Fruit fly (Drosophila melanogaster) whole organism, wandering third instar larva: Measurements from ENCODE around the gene Bap60.

Experiments
- Abd-B ChIP-seq: fragments of >200 bp; optimal IDR thresholded peaks from 2 replicates; lab custom pipeline; 2017; ENCODE audit warnings: missing biosample characterization, missing genetic modification characterization
- CG32264 ChIP-seq: fragments of 200-800 bp; sonication (Bioruptor generic); optimal IDR thresholded peaks from 2 replicates; lab custom pipeline; 2016; ENCODE audit warnings: missing biosample characterization, missing genetic modification characterization
- CG9705 ChIP-seq: fragments of 200-800 bp; sonication (Bioruptor generic); optimal IDR thresholded peaks from 2 replicates; lab custom pipeline; 2018; ENCODE audit warnings: missing biosample characterization, mild to moderate bottlenecking, missing genetic modification characterization
- CrebA ChIP-seq: fragments of 200-800 bp; sonication (Bioruptor generic); optimal IDR thresholded peaks from 2 replicates; lab custom pipeline; 2016; ENCODE audit warnings: missing biosample characterization, mild to moderate bottlenecking, missing genetic modification characterization, borderline replicate concordance
- Dfd ChIP-seq: fragments of >200 bp; optimal IDR thresholded peaks from 2 replicates; lab custom pipeline; 2017; ENCODE audit warnings: missing biosample characterization, missing genetic modification characterization
- Dif ChIP-seq: fragments of 200-275, 200-300 bp; sonication (Bioruptor generic); optimal IDR thresholded peaks from 2 replicates; lab custom pipeline; 2018; ENCODE audit warnings: missing biosample characterization, missing genetic modification characterization; ENCODE audit not compliant: partially characterized antibody
- GATAd ChIP-seq: sonication (Bioruptor generic); optimal IDR thresholded peaks from 2 replicates; lab custom pipeline; 2016; ENCODE audit warnings: missing biosample characterization, missing genetic modification characterization
- HLH106 ChIP-seq: fragments of 200-800 bp; optimal IDR thresholded peaks from 3 replicates; lab custom pipeline; 2019; ENCODE audit warnings: missing biosample characterization, mild to moderate bottlenecking, missing genetic modification characterization, moderate library complexity
- Hnf4 ChIP-seq: fragments of 200-800 bp; sonication (Bioruptor generic); optimal IDR thresholded peaks from 2 replicates; lab custom pipeline; 2016; ENCODE audit warnings: missing biosample characterization, mild to moderate bottlenecking, missing genetic modification characterization
- Hr78 ChIP-seq: fragments of >200 bp; optimal IDR thresholded peaks from 2 replicates; lab custom pipeline; 2017; ENCODE audit warnings: missing biosample characterization, missing genetic modification characterization
- Hr83 ChIP-seq: fragments of 200-300 bp; sonication (Bioruptor generic); optimal IDR thresholded peaks from 2 replicates; lab custom pipeline; 2016; ENCODE audit warnings: missing biosample characterization, mild to moderate bottlenecking, missing genetic modification characterization, moderate library complexity; ENCODE audit not compliant: poor library complexity, severe bottlenecking
- Jra ChIP-seq: sonication (Bioruptor generic); optimal IDR thresholded peaks from 2 replicates; lab custom pipeline; 2016; ENCODE audit warnings: missing biosample characterization, missing genetic modification characterization
- Mio ChIP-seq: sonication (Bioruptor generic); optimal IDR thresholded peaks from 2 replicates; lab custom pipeline; 2016; ENCODE audit warnings: missing biosample characterization, missing genetic modification characterization
- Myc ChIP-seq: fragments of >200 bp; optimal IDR thresholded peaks from 2 replicates; lab custom pipeline; 2017
- N ChIP-seq: fragments of >200 bp; optimal IDR thresholded peaks from 2 replicates; lab custom pipeline; 2018; ENCODE audit warnings: missing biosample characterization, missing external identifiers, missing genetic modification characterization
- OdsH ChIP-seq: fragments of 200-800 bp; sonication (Bioruptor generic); optimal IDR thresholded peaks from 2 replicates; lab custom pipeline; 2016; ENCODE audit warnings: missing biosample characterization, mild to moderate bottlenecking, missing genetic modification characterization
- Rel ChIP-seq, 2 experiments: fragments of 200-800 bp; sonication (Bioruptor generic) in 1 of 2; optimal IDR thresholded peaks; 2 replicates in 1 of 2; 3 replicates in 1 of 2; lab custom pipeline; 2016 to 2019; ENCODE audit warnings: mild to moderate bottlenecking in 2 of 2, missing biosample characterization in 2 of 2, missing genetic modification characterization in 2 of 2, moderate library complexity in 1 of 2
- Sp1 ChIP-seq: fragments of 200-800 bp; sonication (Bioruptor generic); optimal IDR thresholded peaks from 3 replicates; lab custom pipeline; 2019; ENCODE audit warnings: missing biosample characterization, mild to moderate bottlenecking, missing genetic modification characterization, moderate library complexity
- Vsx2 ChIP-seq: fragments of 200-300, 225-300 bp; sonication (Bioruptor generic); optimal IDR thresholded peaks from 2 replicates; lab custom pipeline; 2018; ENCODE audit warnings: missing biosample characterization, missing genetic modification characterization; ENCODE audit not compliant: partially characterized antibody
- br ChIP-seq: fragments of 200-800 bp; sonication (Bioruptor generic); optimal IDR thresholded peaks from 2 replicates; lab custom pipeline; 2016; ENCODE audit warnings: missing biosample characterization, missing genetic modification characterization
- brk ChIP-seq: fragments of 200-800 bp; sonication (Bioruptor generic); optimal IDR thresholded peaks from 2 replicates; lab custom pipeline; 2016; ENCODE audit warnings: missing biosample characterization, mild to moderate bottlenecking, missing genetic modification characterization
- dl ChIP-seq, 2 experiments: fragments of 175-275, 200-275 bp in 1 of 2; fragments of 200-275 bp in 1 of 2; sonication (Bioruptor generic); optimal IDR thresholded peaks; lab custom pipeline; 2018; ENCODE audit warnings: mild to moderate bottlenecking in 2 of 2, missing biosample characterization in 2 of 2, missing genetic modification characterization in 2 of 2, moderate library complexity in 2 of 2; ENCODE audit not compliant: partially characterized antibody in 2 of 2, insufficient read depth in 1 of 2
- dmrt93B ChIP-seq: fragments of 200-800 bp; sonication (Bioruptor generic); optimal IDR thresholded peaks from 2 replicates; lab custom pipeline; 2018; ENCODE audit warnings: missing biosample characterization, mild to moderate bottlenecking, missing genetic modification characterization
- dsf ChIP-seq: sonication (Bioruptor generic); optimal IDR thresholded peaks from 2 replicates; lab custom pipeline; 2016; ENCODE audit warnings: missing biosample characterization, missing genetic modification characterization, borderline replicate concordance
- ey ChIP-seq: fragments of 200-800 bp; sonication (Bioruptor generic); optimal IDR thresholded peaks from 2 replicates; lab custom pipeline; 2016; ENCODE audit warnings: missing biosample characterization, missing genetic modification characterization
- foxo ChIP-seq, 2 experiments: fragments of 200-800 bp; sonication (Bioruptor generic); optimal IDR thresholded peaks; 2 replicates in 1 of 2; 3 replicates in 1 of 2; lab custom pipeline; 2016 to 2017; ENCODE audit warnings: missing biosample characterization in 2 of 2, missing genetic modification characterization in 2 of 2
- fru ChIP-seq: fragments of 200-800 bp; sonication (Bioruptor generic); optimal IDR thresholded peaks from 3 replicates; lab custom pipeline; 2016; ENCODE audit warnings: missing biosample characterization, mild to moderate bottlenecking, missing genetic modification characterization
- h ChIP-seq: fragments of 200-800 bp; sonication (Bioruptor generic); optimal IDR thresholded peaks from 3 replicates; lab custom pipeline; 2016; ENCODE audit warnings: missing biosample characterization, mild to moderate bottlenecking, missing genetic modification characterization
- jim ChIP-seq: fragments of 175-275, 200-325 bp; sonication (Bioruptor generic); optimal IDR thresholded peaks from 2 replicates; lab custom pipeline; 2016; ENCODE audit warnings: missing biosample characterization, mild to moderate bottlenecking, missing genetic modification characterization
- lola ChIP-seq: fragments of >200 bp; optimal IDR thresholded peaks from 2 replicates; lab custom pipeline; 2017; ENCODE audit warnings: missing biosample characterization, missing genetic modification characterization
- pan ChIP-seq: fragments of >200 bp; optimal IDR thresholded peaks from 2 replicates; lab custom pipeline; 2017
- psq ChIP-seq: fragments of 200-800 bp; sonication (Bioruptor generic); optimal IDR thresholded peaks from 3 replicates; lab custom pipeline; 2017; ENCODE audit warnings: missing biosample characterization, mild to moderate bottlenecking, missing genetic modification characterization, moderate library complexity
- rgr ChIP-seq: fragments of 200-800 bp; sonication (Bioruptor generic); optimal IDR thresholded peaks from 3 replicates; lab custom pipeline; 2016; ENCODE audit warnings: missing biosample characterization, mild to moderate bottlenecking, missing genetic modification characterization
- sage ChIP-seq: fragments of 200-800 bp; sonication (Bioruptor generic); optimal IDR thresholded peaks from 2 replicates; lab custom pipeline; 2016; ENCODE audit warnings: missing biosample characterization, mild to moderate bottlenecking, missing genetic modification characterization
- sv ChIP-seq: fragments of 200-800 bp; sonication (Bioruptor generic); optimal IDR thresholded peaks from 3 replicates; lab custom pipeline; 2016; ENCODE audit warnings: missing biosample characterization, missing genetic modification characterization
- tai ChIP-seq: sonication (Bioruptor generic); optimal IDR thresholded peaks from 2 replicates; lab custom pipeline; 2016; ENCODE audit warnings: missing biosample characterization, missing genetic modification characterization
- usp ChIP-seq: fragments of >200 bp; optimal IDR thresholded peaks from 2 replicates; lab custom pipeline; 2017; ENCODE audit warnings: missing biosample characterization, missing genetic modification characterization
- woc ChIP-seq: sonication (Bioruptor generic); optimal IDR thresholded peaks from 2 replicates; lab custom pipeline; 2016; ENCODE audit warnings: missing biosample characterization, mild to moderate bottlenecking, missing genetic modification characterization

The Bap60 gene

dm6 chrX:13131063-13131773 is 28.1 kb downstream of the Bap60 start:
- peak; percentile 99 for TF ChIP-seq Hnf4 (GFP tag; lab: Kevin White, UChicago)
- no peak for TF ChIP-seq pan
- TF ChIP-seq rgr (GFP tag; lab: Kevin White, UChicago), result peak; percentile 99
- TF ChIP-seq OdsH (GFP tag; lab: Kevin White, UChicago), result peak; percentile 99
- peak; percentile 99 for TF ChIP-seq ey (GFP tag; lab: Kevin White, UChicago)
- TF ChIP-seq CrebA, result peak; percentile 93
- TF ChIP-seq Dif (GFP tag; lab: Kevin White, UChicago), result peak; percentile 96
- TF ChIP-seq dl (GFP tag; optimal IDR thresholded peaks at IDR 0.05; lab: Kevin White, UChicago; ENCODE audit: insufficient read depth in 1 of 2, partially characterized antibody in 2 of 2), result peak; percentile 85 to 94
- TF ChIP-seq brk, result peak; percentile 95
- no peak for TF ChIP-seq N
- TF ChIP-seq sv (GFP tag; lab: Kevin White, UChicago), result peak; percentile 99
- no peak for TF ChIP-seq usp (GFP tag; lab: Kevin White, UChicago)
- TF ChIP-seq Myc, result no peak
- peak; percentile 98 for TF ChIP-seq CG32264 (GFP tag; lab: Kevin White, UChicago)
- TF ChIP-seq Abd-B (GFP tag; lab: Kevin White, UChicago), result no peak
- peak; percentile 98 for TF ChIP-seq woc (GFP tag; lab: Kevin White, UChicago)
- peak; percentile 94 for TF ChIP-seq Mio (GFP tag; lab: Kevin White, UChicago)
- peak; percentile 98 for TF ChIP-seq psq (GFP tag; lab: Kevin White, UChicago)
- peak; percentile 98 for TF ChIP-seq Rel (GFP tag; optimal IDR thresholded peaks at IDR 0.05; lab: Kevin White, UChicago)
- peak; percentile 94 for TF ChIP-seq Rel (tag; optimal IDR thresholded peaks at IDR 0.05; lab: Kevin White, UChicago)
- peak; percentile 99 for TF ChIP-seq Hr83 (GFP tag; lab: Kevin White, UChicago)
- peak; percentile 98 for TF ChIP-seq tai
- TF ChIP-seq h, result peak; percentile 99
- no peak for TF ChIP-seq lola
- TF ChIP-seq HLH106 (tag; lab: Kevin White, UChicago), result peak; percentile 98
- peak; percentile 95 for TF ChIP-seq jim (GFP tag; lab: Kevin White, UChicago)
- peak; percentile 92 for TF ChIP-seq dsf
- TF ChIP-seq CG9705, result peak; percentile 92
- TF ChIP-seq sage (GFP tag; lab: Kevin White, UChicago), result peak; percentile 97
- no peak for TF ChIP-seq Hr78 (GFP tag; lab: Kevin White, UChicago)
- TF ChIP-seq Vsx2 (GFP tag; lab: Kevin White, UChicago), result peak; percentile 63
- peak; percentile 97 to 100 for TF ChIP-seq foxo (GFP tag; optimal IDR thresholded peaks at IDR 0.05; lab: Kevin White, UChicago)
- TF ChIP-seq fru (GFP tag; lab: Kevin White, UChicago), result peak; percentile 99
- peak; percentile 99 for TF ChIP-seq br (GFP tag; lab: Kevin White, UChicago)
- TF ChIP-seq Jra, result peak; percentile 98
- TF ChIP-seq dmrt93B (GFP tag; lab: Kevin White, UChicago), result peak; percentile 98
- TF ChIP-seq Dfd, result peak; percentile 10
- TF ChIP-seq GATAd (GFP tag; lab: Kevin White, UChicago), result peak; percentile 96
- peak; percentile 98 for TF ChIP-seq Sp1 (GFP tag; lab: Kevin White, UChicago)

- TF ChIP-seq OdsH (GFP tag; lab: Kevin White, UChicago), result peak; percentile 20
- TF ChIP-seq CG9705, result no peak
- no peak for TF ChIP-seq woc (GFP tag; lab: Kevin White, UChicago)
- no peak for TF ChIP-seq pan
- TF ChIP-seq GATAd (GFP tag; lab: Kevin White, UChicago), result no peak
- peak; percentile 40 for TF ChIP-seq rgr (GFP tag; lab: Kevin White, UChicago)
- TF ChIP-seq usp (GFP tag; lab: Kevin White, UChicago), result no peak
- peak; percentile 14 for TF ChIP-seq dmrt93B (GFP tag; lab: Kevin White, UChicago)
- TF ChIP-seq dsf, result no peak
- TF ChIP-seq Hr83 (GFP tag; lab: Kevin White, UChicago), result no peak
- peak; percentile 41 for TF ChIP-seq fru (GFP tag; lab: Kevin White, UChicago)
- TF ChIP-seq Jra, result no peak
- TF ChIP-seq sage (GFP tag; lab: Kevin White, UChicago), result no peak
- TF ChIP-seq tai, result peak; percentile 41
- peak; percentile 57 for TF ChIP-seq HLH106 (tag; lab: Kevin White, UChicago)
- no peak for TF ChIP-seq Myc
- TF ChIP-seq psq (GFP tag; lab: Kevin White, UChicago), result no peak
- TF ChIP-seq foxo (GFP tag; optimal IDR thresholded peaks at IDR 0.05; lab: Kevin White, UChicago), result peak in 1 of 2 experiments; percentile 33
- TF ChIP-seq sv (GFP tag; lab: Kevin White, UChicago), result peak; percentile 60
- peak; percentile 34 for TF ChIP-seq h
- TF ChIP-seq CG32264 (GFP tag; lab: Kevin White, UChicago), result peak; percentile 4
- peak; percentile 37 for TF ChIP-seq br (GFP tag; lab: Kevin White, UChicago)
- no peak for TF ChIP-seq Dif (GFP tag; lab: Kevin White, UChicago)
- TF ChIP-seq Abd-B (GFP tag; lab: Kevin White, UChicago), result no peak
- no peak for TF ChIP-seq dl (GFP tag; optimal IDR thresholded peaks at IDR 0.05; lab: Kevin White, UChicago; ENCODE audit: insufficient read depth in 1 of 2, partially characterized antibody in 2 of 2)
- TF ChIP-seq Hr78 (GFP tag; lab: Kevin White, UChicago), result no peak
- no peak for TF ChIP-seq Rel (GFP tag; optimal IDR thresholded peaks at IDR 0.05; lab: Kevin White, UChicago)
- peak; percentile 2 for TF ChIP-seq Rel (tag; optimal IDR thresholded peaks at IDR 0.05; lab: Kevin White, UChicago)
- TF ChIP-seq N, result no peak
- TF ChIP-seq Dfd, result no peak
- TF ChIP-seq ey (GFP tag; lab: Kevin White, UChicago), result peak; percentile 27
- peak; percentile 63 for TF ChIP-seq Sp1 (GFP tag; lab: Kevin White, UChicago)
- no peak for TF ChIP-seq brk
- no peak for TF ChIP-seq Hnf4 (GFP tag; lab: Kevin White, UChicago)
- TF ChIP-seq lola, result no peak
- TF ChIP-seq jim (GFP tag; lab: Kevin White, UChicago), result no peak
- TF ChIP-seq CrebA, result no peak
- TF ChIP-seq Mio (GFP tag; lab: Kevin White, UChicago), result no peak
- TF ChIP-seq Vsx2 (GFP tag; lab: Kevin White, UChicago), result no peak
These were observed 29.0 kb downstream of the Bap60 start for dm6 chrX:13130175-13130822.
